Fruit fly (Drosophila melanogaster) whole organism, embryonic: ENCODE data around the gene GABA-B-R3.
A peak's percentile ranks its signal among the peaks of the same experiment; 100 is the strongest.

Experiments used
- ATbp ChIP-seq: fragments of 200-800 bp; sonication (Bioruptor generic); optimal IDR thresholded peaks from 2 replicates; lab custom pipeline; 2017; ENCODE audit warnings: missing biosample characterization, mild to moderate bottlenecking, missing genetic modification characterization, missing genetic modification reagents
- Aef1 ChIP-seq: fragments of 200-800 bp; sonication (Bioruptor generic); IDR thresholded peaks from 3 replicates; pipeline ENCODE4 v1.3.6; 2022; ENCODE audit warnings: missing biosample characterization, missing genetic modification characterization
- B-H2 ChIP-seq: fragments of 200-800 bp; sonication (Bioruptor generic); optimal IDR thresholded peaks from 2 replicates; lab custom pipeline; 2018; ENCODE audit warnings: missing biosample characterization, mild to moderate bottlenecking, missing genetic modification characterization
- CG10654 ChIP-seq: fragments of 200-800 bp; sonication (Bioruptor generic); optimal IDR thresholded peaks from 2 replicates; lab custom pipeline; 2016; ENCODE audit warnings: missing biosample characterization, missing genetic modification characterization
- CG12219 ChIP-seq: fragments of 200-800 bp; sonication (Bioruptor generic); optimal IDR thresholded peaks from 3 replicates; lab custom pipeline; 2018; ENCODE audit warnings: missing biosample characterization, mild to moderate bottlenecking, missing genetic modification characterization
- CG13287 ChIP-seq: fragments of 200-800 bp; sonication (Bioruptor generic); IDR thresholded peaks from 2 replicates; pipeline ENCODE4 v1.3.6; 2022; ENCODE audit warnings: missing biosample characterization, missing genetic modification characterization; ENCODE audit not compliant: partially characterized antibody
- CG13775 ChIP-seq: fragments of 200-800 bp; sonication (Bioruptor generic); optimal IDR thresholded peaks from 3 replicates; lab custom pipeline; 2017; ENCODE audit warnings: missing biosample characterization, mild to moderate bottlenecking, missing genetic modification characterization
- CG15269 ChIP-seq: fragments of 200-800 bp; sonication (Bioruptor generic); optimal IDR thresholded peaks from 2 replicates; lab custom pipeline; 2018; ENCODE audit warnings: missing biosample characterization, mild to moderate bottlenecking, missing genetic modification characterization, moderate library complexity
- CG1529 ChIP-seq: fragments of 200-800 bp; sonication (Bioruptor generic); optimal IDR thresholded peaks from 3 replicates; lab custom pipeline; 2018; ENCODE audit warnings: missing biosample characterization, missing genetic modification characterization
- CG17802 ChIP-seq: fragments of 200-800 bp; sonication (Bioruptor generic); optimal IDR thresholded peaks from 2 replicates; lab custom pipeline; 2018; ENCODE audit warnings: missing biosample characterization, mild to moderate bottlenecking, missing genetic modification characterization, moderate library complexity
- CG18599 ChIP-seq: fragments of 200-800 bp; sonication (Bioruptor generic); optimal IDR thresholded peaks from 3 replicates; lab custom pipeline; 2017; ENCODE audit warnings: missing biosample characterization, missing genetic modification characterization, mild to moderate bottlenecking, moderate library complexity, missing genetic modification reagents
- CG2202 ChIP-seq: fragments of 200-800 bp; sonication (Bioruptor generic); optimal IDR thresholded peaks from 2 replicates; lab custom pipeline; 2018; ENCODE audit warnings: missing biosample characterization, mild to moderate bottlenecking, missing genetic modification characterization
- CG2889 ChIP-seq: fragments of 200-800 bp; sonication (Bioruptor generic); IDR thresholded peaks from 3 replicates; pipeline ENCODE4 v1.3.6; 2022; ENCODE audit warnings: missing biosample characterization, missing genetic modification characterization
- CG34376 ChIP-seq: fragments of 200-800 bp; sonication (Bioruptor generic); optimal IDR thresholded peaks from 2 replicates; lab custom pipeline; 2018; ENCODE audit warnings: missing biosample characterization, mild to moderate bottlenecking, missing genetic modification characterization
- CG4820 ChIP-seq: fragments of 200-800 bp; sonication (Bioruptor generic); optimal IDR thresholded peaks from 3 replicates; lab custom pipeline; 2016; ENCODE audit warnings: missing biosample characterization, missing genetic modification characterization
- CG6683 ChIP-seq: fragments of 200-800 bp; sonication (Bioruptor generic); optimal IDR thresholded peaks from 2 replicates; lab custom pipeline; 2017; ENCODE audit warnings: missing biosample characterization, mild to moderate bottlenecking, missing genetic modification characterization, missing genetic modification reagents
- CG6765 ChIP-seq: fragments of 200-800 bp; sonication (Bioruptor generic); optimal IDR thresholded peaks from 3 replicates; lab custom pipeline; 2017; ENCODE audit warnings: missing biosample characterization, mild to moderate bottlenecking, missing genetic modification characterization
- CG6791 ChIP-seq: fragments of 200-800 bp; sonication (Bioruptor generic); IDR thresholded peaks from 3 replicates; pipeline ENCODE4 v1.3.6; 2022; ENCODE audit warnings: missing biosample characterization, missing genetic modification characterization; ENCODE audit not compliant: partially characterized antibody
- CG8281 ChIP-seq: fragments of 200-800 bp; sonication (Bioruptor generic); optimal IDR thresholded peaks from 2 replicates; lab custom pipeline; 2018; ENCODE audit warnings: missing biosample characterization, mild to moderate bottlenecking, missing genetic modification characterization, moderate library complexity
- CG8924 ChIP-seq: fragments of 200-800 bp; optimal IDR thresholded peaks from 3 replicates; lab custom pipeline; 2019; ENCODE audit warnings: missing biosample characterization, mild to moderate bottlenecking, missing genetic modification characterization, moderate library complexity
- Camta ChIP-seq: fragments of 200-800 bp; sonication (Bioruptor generic); optimal IDR thresholded peaks from 2 replicates; lab custom pipeline; 2016; ENCODE audit warnings: missing biosample characterization, missing genetic modification characterization
- Fer1 ChIP-seq: fragments of 200-800 bp; sonication (Bioruptor generic); optimal IDR thresholded peaks from 2 replicates; lab custom pipeline; 2017; ENCODE audit warnings: missing biosample characterization, mild to moderate bottlenecking, missing genetic modification characterization
- HmgZ ChIP-seq: fragments of 200-800 bp; sonication (Bioruptor generic); optimal IDR thresholded peaks from 2 replicates; lab custom pipeline; 2018; ENCODE audit warnings: missing biosample characterization, mild to moderate bottlenecking, missing genetic modification characterization
- Hr39 ChIP-seq: fragments of >200 bp; optimal IDR thresholded peaks from 2 replicates; lab custom pipeline; 2017
- Hsf ChIP-seq: fragments of 200-800 bp; sonication (Bioruptor generic); optimal IDR thresholded peaks from 3 replicates; lab custom pipeline; 2016; ENCODE audit warnings: missing biosample characterization, missing genetic modification characterization
- Jarid2 ChIP-seq: fragments of 200-800 bp; sonication (Bioruptor generic); optimal IDR thresholded peaks from 3 replicates; lab custom pipeline; 2017; ENCODE audit warnings: mild to moderate bottlenecking, missing biosample characterization, missing genetic modification reagents, missing genetic modification characterization
- Lpt ChIP-seq: fragments of >200 bp; optimal IDR thresholded peaks from 2 replicates; lab custom pipeline; 2018; ENCODE audit warnings: missing biosample characterization, missing genetic modification characterization
- Mad ChIP-seq: fragments of 200-800 bp; sonication (Bioruptor generic); optimal IDR thresholded peaks from 2 replicates; lab custom pipeline; 2016; ENCODE audit warnings: missing biosample characterization, missing genetic modification characterization
- Max ChIP-seq: fragments of 200-800 bp; sonication (Bioruptor generic); optimal IDR thresholded peaks from 2 replicates; lab custom pipeline; 2016; ENCODE audit warnings: missing biosample characterization, mild to moderate bottlenecking, missing genetic modification characterization
- Scr ChIP-seq: fragments of 200-800 bp; sonication (Bioruptor generic); IDR thresholded peaks from 2 replicates; pipeline ENCODE4 v1.3.6; 2022; ENCODE audit warnings: missing biosample characterization, missing genetic modification characterization; ENCODE audit not compliant: partially characterized antibody
- Sin3A ChIP-seq: fragments of >200 bp; optimal IDR thresholded peaks from 2 replicates; lab custom pipeline; 2018
- Taf1 ChIP-seq: fragments of 200-800 bp; sonication (Bioruptor generic); IDR thresholded peaks from 2 replicates; pipeline ENCODE4 v1.3.6; 2022; ENCODE audit warnings: missing biosample characterization, missing genetic modification characterization
- abd-A ChIP-seq: fragments of 200-800 bp; sonication (Bioruptor generic); optimal IDR thresholded peaks from 3 replicates; lab custom pipeline; 2019; ENCODE audit warnings: missing biosample characterization, mild to moderate bottlenecking, missing genetic modification characterization, moderate library complexity
- ac ChIP-seq: fragments of 200-800 bp; sonication (Bioruptor generic); optimal IDR thresholded peaks from 3 replicates; lab custom pipeline; 2017; ENCODE audit warnings: missing biosample characterization, mild to moderate bottlenecking, missing genetic modification characterization
- bab2 ChIP-seq: fragments of 200-800 bp; sonication (Bioruptor generic); optimal IDR thresholded peaks from 2 replicates; lab custom pipeline; 2016; ENCODE audit warnings: missing biosample characterization, missing genetic modification characterization
- bigmax ChIP-seq: fragments of 200-800 bp; sonication (Bioruptor generic); optimal IDR thresholded peaks from 2 replicates; lab custom pipeline; 2018; ENCODE audit warnings: missing biosample characterization, mild to moderate bottlenecking, missing genetic modification characterization
- da ChIP-seq: fragments of 200-800 bp; sonication (Bioruptor generic); optimal IDR thresholded peaks from 2 replicates; lab custom pipeline; 2016; ENCODE audit warnings: missing biosample characterization, missing genetic modification characterization
- ewg ChIP-seq: fragments of 200-800 bp; sonication (Bioruptor generic); optimal IDR thresholded peaks from 3 replicates; lab custom pipeline; 2017; ENCODE audit warnings: mild to moderate bottlenecking, missing biosample characterization, missing genetic modification reagents, missing genetic modification characterization
- exex ChIP-seq: fragments of 200-800 bp; sonication (Bioruptor generic); optimal IDR thresholded peaks from 4 replicates; lab custom pipeline; 2018; ENCODE audit warnings: missing biosample characterization, mild to moderate bottlenecking, missing genetic modification characterization, moderate library complexity
- fu2 ChIP-seq: fragments of 200-800 bp; sonication (Bioruptor generic); optimal IDR thresholded peaks from 2 replicates; lab custom pipeline; 2016; ENCODE audit warnings: missing biosample characterization, missing genetic modification characterization
- gsb-n ChIP-seq: fragments of 200-800 bp; sonication (Bioruptor generic); optimal IDR thresholded peaks from 3 replicates; lab custom pipeline; 2018; ENCODE audit warnings: missing biosample characterization, mild to moderate bottlenecking, missing genetic modification characterization
- ham ChIP-seq: fragments of 200-800 bp; sonication (Bioruptor generic); IDR thresholded peaks from 2 replicates; pipeline ENCODE4 v1.3.6; 2022; ENCODE audit warnings: missing biosample characterization, missing genetic modification characterization
- inv ChIP-seq: fragments of 200-800 bp; sonication (Bioruptor generic); IDR thresholded peaks from 2 replicates; pipeline ENCODE4 v1.3.6; 2022; ENCODE audit warnings: missing biosample characterization, missing genetic modification characterization; ENCODE audit not compliant: partially characterized antibody
- mirr ChIP-seq: fragments of 200-800 bp; sonication (Bioruptor generic); optimal IDR thresholded peaks from 3 replicates; lab custom pipeline; 2018; ENCODE audit warnings: missing biosample characterization, mild to moderate bottlenecking, missing genetic modification characterization
- nau ChIP-seq: fragments of 200-800 bp; sonication (Bioruptor generic); optimal IDR thresholded peaks from 3 replicates; lab custom pipeline; 2017; ENCODE audit warnings: missing biosample characterization, mild to moderate bottlenecking, missing genetic modification characterization, missing genetic modification reagents
- nerfin-1 ChIP-seq: fragments of 200-800 bp; sonication (Bioruptor generic); optimal IDR thresholded peaks from 3 replicates; lab custom pipeline; 2019; ENCODE audit warnings: missing biosample characterization, mild to moderate bottlenecking, missing genetic modification characterization, moderate library complexity
- pb ChIP-seq: fragments of 200-800 bp; sonication (Bioruptor generic); optimal IDR thresholded peaks from 3 replicates; lab custom pipeline; 2016; ENCODE audit warnings: missing biosample characterization, missing genetic modification characterization
- pho ChIP-seq: fragments of 200-800 bp; sonication (Bioruptor generic); optimal IDR thresholded peaks from 2 replicates; lab custom pipeline; 2016; ENCODE audit warnings: missing biosample characterization, missing genetic modification characterization
- sens ChIP-seq: fragments of 200-800 bp; sonication (Bioruptor generic); peaks from one replicate; lab custom pipeline; 2016; ENCODE audit warnings: missing biosample characterization, missing genetic modification characterization
- ssp ChIP-seq: fragments of 200-800 bp; sonication (Bioruptor generic); IDR thresholded peaks from 2 replicates; pipeline ENCODE4 v1.3.6; 2022; ENCODE audit warnings: missing biosample characterization, missing genetic modification characterization
- tio ChIP-seq: fragments of 200-800 bp; sonication (Bioruptor generic); optimal IDR thresholded peaks from 2 replicates; lab custom pipeline; 2017; ENCODE audit warnings: missing biosample characterization, missing genetic modification characterization, inconsistent platforms
- unpg ChIP-seq: fragments of 200-800 bp; sonication (Bioruptor generic); optimal IDR thresholded peaks from 3 replicates; lab custom pipeline; 2018; ENCODE audit warnings: missing biosample characterization, mild to moderate bottlenecking, missing genetic modification characterization, moderate library complexity

Gene GABA-B-R3

DNA sequence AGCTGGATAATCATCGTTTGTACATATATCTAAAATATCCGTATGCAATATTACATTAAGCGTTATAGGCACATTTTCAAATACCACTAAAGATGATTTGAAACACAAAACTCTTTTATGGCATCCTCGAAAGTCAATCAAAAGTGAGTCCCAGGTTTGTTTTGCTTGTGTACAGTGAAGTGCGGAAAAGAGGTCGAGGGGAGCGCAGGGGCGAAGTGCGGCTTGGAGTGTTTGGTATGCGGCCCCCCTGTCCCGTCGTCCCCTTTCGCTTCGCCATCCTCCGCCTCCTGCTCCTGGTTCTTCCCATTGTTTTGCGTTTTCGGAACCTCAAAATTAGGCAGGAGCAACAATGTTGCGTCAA lies 34.3 kb upstream of the GABA-B-R3 start (continued):
- TF ChIP-seq bab2 (GFP tag; lab: Kevin White, UChicago) (peak; percentile 82), CG18599 (GFP tag; lab: Kevin White, UChicago) (peak; percentile 70), CG6683 (GFP tag; lab: Kevin White, UChicago) (no peak), gsb-n (tag; lab: Kevin White, UChicago) (peak; percentile 92), ham (GFP tag; lab: Robert Waterston, UW) (no peak), CG15269 (tag; lab: Kevin White, UChicago) (peak; percentile 78), Fer1 (GFP tag; lab: Kevin White, UChicago) (no peak), da (GFP tag; lab: Kevin White, UChicago) (peak; percentile 59), CG8281 (tag; lab: Kevin White, UChicago) (peak; percentile 44), CG6765 (GFP tag; lab: Kevin White, UChicago) (no peak), Scr (GFP tag; lab: Robert Waterston, UW) (no peak), CG34376 (no peak), CG4820 (GFP tag; lab: Kevin White, UChicago) (peak; percentile 87), bigmax (GFP tag; lab: Kevin White, UChicago) (no peak), pho (GFP tag; lab: Kevin White, UChicago) (peak; percentile 31), ssp (GFP tag; lab: Robert Waterston, UW) (peak; percentile 67), unpg (GFP tag; lab: Kevin White, UChicago) (peak; percentile 92), fu2 (peak; percentile 55), inv (GFP tag; lab: Robert Waterston, UW) (no peak), CG2202 (tag; lab: Kevin White, UChicago) (peak; percentile 89), nerfin-1 (tag; lab: Kevin White, UChicago) (peak; percentile 56), Hsf (GFP tag; lab: Kevin White, UChicago) (peak; percentile 84), CG13287 (GFP tag; lab: Robert Waterston, UW) (no peak), abd-A (tag; lab: Kevin White, UChicago) (no peak), mirr (no peak), sens (peak; percentile 99), nau (peak; percentile 75), exex (tag; lab: Kevin White, UChicago) (no peak), Hr39 (lab: Kevin White, UChicago) (no peak), CG10654 (GFP tag; lab: Kevin White, UChicago) (peak; percentile 77), CG1529 (GFP tag; lab: Kevin White, UChicago) (peak; percentile 88), ewg (GFP tag; lab: Kevin White, UChicago) (peak; percentile 86), CG13775 (GFP tag; lab: Kevin White, UChicago) (peak; percentile 72), tio (GFP tag; lab: Kevin White, UChicago) (peak; percentile 70), ATbp (GFP tag; lab: Kevin White, UChicago) (peak; percentile 94), CG17802 (tag; lab: Kevin White, UChicago) (peak; percentile 71), Sin3A (lab: Kevin White, UChicago) (no peak), Lpt (GFP tag; lab: Kevin White, UChicago) (no peak), Max (peak; percentile 54), CG6791 (no peak), B-H2 (GFP tag; lab: Kevin White, UChicago) (no peak), HmgZ (tag; lab: Kevin White, UChicago) (peak; percentile 45), Aef1 (GFP tag; lab: Robert Waterston, UW) (peak; percentile 81), CG12219 (peak; percentile 89), Jarid2 (GFP tag; lab: Kevin White, UChicago) (peak; percentile 38), Mad (GFP tag; lab: Kevin White, UChicago) (peak; percentile 73), Taf1 (GFP tag; lab: Robert Waterston, UW) (no peak), CG8924 (peak; percentile 87), CG2889 (peak; percentile 48; the same call in 1 of the 3 replicates), ac (GFP tag; lab: Kevin White, UChicago) (peak; percentile 44), pb (GFP tag; lab: Kevin White, UChicago) (peak; percentile 82), Camta (GFP tag; lab: Kevin White, UChicago) (peak; percentile 84)
